Worm (Caenorhabditis elegans) whole organism, mixed stage, embryonic: ENCODE measurements around the gene nuaf-3.

ENCODE experiments used
- elt-3 ChIP-seq: fragments of 150-350 bp; optimal IDR thresholded peaks from 2 replicates; lab custom pipeline; 2014; ENCODE audit warnings: missing biosample characterization, missing genetic modification characterization
- mab-5 ChIP-seq: fragments of 150-350 bp; optimal IDR thresholded peaks from 2 replicates; lab custom pipeline; 2014; ENCODE audit warnings: missing biosample characterization, missing genetic modification characterization
- nhr-12 ChIP-seq: fragments of 150-350 bp; optimal IDR thresholded peaks from 2 replicates; lab custom pipeline; 2014; ENCODE audit warnings: missing biosample characterization, missing genetic modification characterization
- nhr-237 ChIP-seq: fragments of 150-350 bp; optimal IDR thresholded peaks from 2 replicates; lab custom pipeline; 2014; ENCODE audit warnings: missing biosample characterization, missing genetic modification characterization
- nhr-28 ChIP-seq: fragments of 150-350 bp; optimal IDR thresholded peaks from 2 replicates; lab custom pipeline; 2014; ENCODE audit warnings: missing biosample characterization, missing genetic modification characterization
- snpc-4 ChIP-seq: fragments of 150-350 bp; optimal IDR thresholded peaks from 2 replicates; lab custom pipeline; 2014; ENCODE audit warnings: missing biosample characterization, missing genetic modification characterization
- sptf-1 ChIP-seq: sonication (generic microtip); optimal IDR thresholded peaks from 2 replicates; lab custom pipeline; 2017; ENCODE audit warnings: mild to moderate bottlenecking, missing genetic modification characterization, moderate library complexity, missing compliant biosample characterization
- unc-39 ChIP-seq: fragments of 150-350 bp; optimal IDR thresholded peaks from 2 replicates; lab custom pipeline; 2014; ENCODE audit warnings: missing biosample characterization, missing genetic modification characterization
- unc-62 ChIP-seq: fragments of 150-350 bp; optimal IDR thresholded peaks from 2 replicates; lab custom pipeline; 2014; ENCODE audit warnings: missing biosample characterization, missing genetic modification reagents, missing genetic modification characterization
- ztf-11 ChIP-seq: fragments of 150-350 bp; optimal IDR thresholded peaks from 2 replicates; lab custom pipeline; 2014; ENCODE audit warnings: missing biosample characterization, missing genetic modification characterization

ce11 chrIV:11186729-11187128 lies 2.6 kb downstream of the nuaf-3 start, which contains the start of gene sdz-27:
- TF ChIP-seq mab-5 (no peak), nhr-28 (tag; lab: Kevin White, UChicago) (no peak), elt-3 (tag; lab: Kevin White, UChicago) (no peak), unc-62 (GFP tag; lab: Kevin White, UChicago) (no peak), snpc-4 (tag; lab: Kevin White, UChicago) (no peak), ztf-11 (tag; lab: Kevin White, UChicago) (no peak), unc-39 (tag; lab: Kevin White, UChicago) (no peak), sptf-1 (tag; lab: Kevin White, UChicago) (no peak), nhr-237 (tag; lab: Kevin White, UChicago) (no peak), nhr-12 (tag; lab: Kevin White, UChicago) (no peak)
